Worm (Caenorhabditis elegans) whole organism, early embryonic: ENCODE measurements around the gene W06A7.2.

Source experiments
- B0310.2 ChIP-seq: sonication (generic microtip); optimal IDR thresholded peaks from 2 replicates; lab custom pipeline; 2016; ENCODE audit warnings: mild to moderate bottlenecking, missing genetic modification characterization, missing compliant biosample characterization
- F13C5.2 ChIP-seq: sonication (generic microtip); optimal IDR thresholded peaks from 2 replicates; lab custom pipeline; 2017; ENCODE audit warnings: mild to moderate bottlenecking, missing genetic modification characterization, inconsistent platforms, missing compliant biosample characterization
- aly-1 ChIP-seq: sonication (generic microtip); optimal IDR thresholded peaks from 2 replicates; lab custom pipeline; 2016; ENCODE audit warnings: missing genetic modification characterization, missing compliant biosample characterization
- ama-1 ChIP-seq: fragments of 150-350 bp; optimal IDR thresholded peaks from 2 replicates; lab custom pipeline; 2014
- ceh-13 ChIP-seq: fragments of 200-800 bp; sonication (Bioruptor generic); optimal IDR thresholded peaks from 2 replicates; lab custom pipeline; 2018; ENCODE audit warnings: mild to moderate bottlenecking, missing genetic modification characterization, missing compliant biosample characterization
- ceh-36 ChIP-seq: sonication (generic microtip); optimal IDR thresholded peaks from 2 replicates; lab custom pipeline; 2016; ENCODE audit warnings: missing genetic modification characterization, inconsistent platforms, missing compliant biosample characterization
- ets-7 ChIP-seq: sonication (generic microtip); optimal IDR thresholded peaks from 2 replicates; lab custom pipeline; 2016; ENCODE audit warnings: missing genotype, missing genetic modification characterization, missing compliant biosample characterization
- flt-1 ChIP-seq: fragments of 200-800 bp; sonication (Bioruptor generic); IDR thresholded peaks from 2 replicates; pipeline ENCODE4 v1.3.6; 2022; ENCODE audit warnings: missing genetic modification characterization, missing compliant biosample characterization
- hmbx-1 ChIP-seq: sonication (generic microtip); optimal IDR thresholded peaks from 2 replicates; lab custom pipeline; 2016; ENCODE audit warnings: mild to moderate bottlenecking, missing genetic modification characterization, missing compliant biosample characterization
- hmg-4 ChIP-seq: fragments of 200-800 bp; sonication (Bioruptor generic); optimal IDR thresholded peaks from 2 replicates; lab custom pipeline; 2018; ENCODE audit warnings: mild to moderate bottlenecking, missing genetic modification characterization, missing compliant biosample characterization
- hnd-1 ChIP-seq: sonication (generic microtip); optimal IDR thresholded peaks from 2 replicates; lab custom pipeline; 2016; ENCODE audit warnings: missing genetic modification characterization, missing compliant biosample characterization
- pes-1 ChIP-seq: fragments of 200-800 bp; sonication (Bioruptor generic); IDR thresholded peaks from 2 replicates; pipeline ENCODE4 v1.3.6; 2022; ENCODE audit warnings: missing genetic modification reagents, missing genetic modification characterization, missing compliant biosample characterization
- scrt-1 ChIP-seq: fragments of 200-800 bp; sonication (Bioruptor generic); IDR thresholded peaks from 2 replicates; pipeline ENCODE4 v1.3.6; 2022; ENCODE audit warnings: missing genetic modification characterization, missing compliant biosample characterization
- sea-1 ChIP-seq: fragments of 200-800 bp; sonication (Bioruptor generic); conservative IDR thresholded peaks from 2 replicates; pipeline ENCODE4 v1.3.6; 2022; ENCODE audit warnings: missing genetic modification characterization, missing compliant biosample characterization
- tbx-11 ChIP-seq: fragments of 200-800 bp; sonication (Bioruptor generic); IDR thresholded peaks from 2 replicates; pipeline ENCODE4 v1.3.6; 2022; ENCODE audit warnings: missing genetic modification characterization, missing compliant biosample characterization
- tbx-37 ChIP-seq: fragments of 200-800 bp; sonication (Bioruptor generic); conservative IDR thresholded peaks from 2 replicates; pipeline ENCODE4 v1.3.6; 2022; ENCODE audit warnings: missing genetic modification reagents, missing genetic modification characterization, missing compliant biosample characterization
- tra-4 ChIP-seq: sonication (generic microtip); optimal IDR thresholded peaks from 2 replicates; lab custom pipeline; 2017; ENCODE audit warnings: missing genetic modification characterization, missing compliant biosample characterization

Gene W06A7.2

ce11 chrV:14832789-14833187, 11.1 kb downstream of the W06A7.2 start:
- TF ChIP-seq sea-1 (GFP tag; lab: Robert Waterston, UW): no peak
- no peak for TF ChIP-seq scrt-1
- no peak for TF ChIP-seq hnd-1 (tag; lab: Kevin White, UChicago)
- TF ChIP-seq hmg-4: no peak
- no peak for TF ChIP-seq hmbx-1 (tag; lab: Kevin White, UChicago)
- TF ChIP-seq ceh-13 (GFP tag; lab: Kevin White, UChicago): no peak
- no peak for TF ChIP-seq pes-1
- TF ChIP-seq tra-4: no peak
- no peak for TF ChIP-seq aly-1 (tag; lab: Kevin White, UChicago)
- no peak for TF ChIP-seq flt-1 (GFP tag; lab: Robert Waterston, UW)
- TF ChIP-seq B0310.2 (tag; lab: Kevin White, UChicago): no peak
- TF ChIP-seq tbx-11: no peak
- TF ChIP-seq F13C5.2 (tag; lab: Kevin White, UChicago): no peak
- no peak for TF ChIP-seq ceh-36 (tag; lab: Kevin White, UChicago)
- no peak for TF ChIP-seq tbx-37
- TF ChIP-seq ama-1 (lab: Kevin White, UChicago): no peak
- TF ChIP-seq ets-7 (tag; lab: Kevin White, UChicago): no peak

DNA sequence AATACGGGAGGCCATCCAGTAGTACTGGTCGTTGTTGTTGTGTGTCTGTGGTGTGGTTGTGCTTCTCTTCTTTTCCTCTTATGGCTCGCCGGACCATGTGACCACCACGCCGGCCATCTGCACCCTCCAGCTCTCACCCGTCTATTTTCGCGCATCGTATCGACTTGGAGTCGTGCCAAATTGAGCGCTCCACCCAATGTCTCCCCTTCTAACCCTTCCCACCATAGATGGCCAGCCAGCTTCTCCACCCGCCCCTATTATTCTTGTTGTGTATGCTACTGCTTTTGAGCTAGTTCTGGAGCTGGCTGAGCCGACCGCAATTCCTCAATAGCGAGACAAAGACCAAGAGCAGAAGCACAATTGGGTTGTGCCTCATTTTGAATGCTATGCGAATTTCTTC, 11.6 kb downstream of the W06A7.2 start:
- no peak for TF ChIP-seq ceh-13 (GFP tag; lab: Kevin White, UChicago)
- no peak for TF ChIP-seq tbx-37
- TF ChIP-seq scrt-1: no peak
- no peak for TF ChIP-seq ets-7 (tag; lab: Kevin White, UChicago)
- TF ChIP-seq flt-1 (GFP tag; lab: Robert Waterston, UW): no peak
- no peak for TF ChIP-seq pes-1
- TF ChIP-seq ama-1 (lab: Kevin White, UChicago): no peak
- TF ChIP-seq hmg-4: peak; percentile 25
- TF ChIP-seq tra-4: no peak
- TF ChIP-seq B0310.2 (tag; lab: Kevin White, UChicago): no peak
- TF ChIP-seq aly-1 (tag; lab: Kevin White, UChicago): peak; percentile 39
- TF ChIP-seq hnd-1 (tag; lab: Kevin White, UChicago): no peak
- TF ChIP-seq ceh-36 (tag; lab: Kevin White, UChicago): no peak
- no peak for TF ChIP-seq sea-1 (GFP tag; lab: Robert Waterston, UW)
- peak; percentile 24 for TF ChIP-seq F13C5.2 (tag; lab: Kevin White, UChicago)
- TF ChIP-seq hmbx-1 (tag; lab: Kevin White, UChicago): no peak
- TF ChIP-seq tbx-11: no peak

ce11 chrV:14835075-14835991, 13.7 kb downstream of the W06A7.2 start:
- TF ChIP-seq ets-7 (tag; lab: Kevin White, UChicago) (no peak), flt-1 (GFP tag; lab: Robert Waterston, UW) (no peak), pes-1 (no peak), sea-1 (GFP tag; lab: Robert Waterston, UW) (no peak), hmbx-1 (tag; lab: Kevin White, UChicago) (no peak)

ce11 chrV:14838130-14838529, 16.5 kb downstream of the W06A7.2 start:
- TF ChIP-seq tra-4 (no peak), hnd-1 (tag; lab: Kevin White, UChicago) (no peak), hmbx-1 (tag; lab: Kevin White, UChicago) (no peak), sea-1 (GFP tag; lab: Robert Waterston, UW) (no peak), B0310.2 (tag; lab: Kevin White, UChicago) (no peak), aly-1 (tag; lab: Kevin White, UChicago) (no peak), ceh-36 (tag; lab: Kevin White, UChicago) (no peak), hmg-4 (no peak), tbx-11 (no peak), ceh-13 (GFP tag; lab: Kevin White, UChicago) (no peak), scrt-1 (no peak), ets-7 (tag; lab: Kevin White, UChicago) (no peak), ama-1 (lab: Kevin White, UChicago) (no peak), pes-1 (no peak)

DNA sequence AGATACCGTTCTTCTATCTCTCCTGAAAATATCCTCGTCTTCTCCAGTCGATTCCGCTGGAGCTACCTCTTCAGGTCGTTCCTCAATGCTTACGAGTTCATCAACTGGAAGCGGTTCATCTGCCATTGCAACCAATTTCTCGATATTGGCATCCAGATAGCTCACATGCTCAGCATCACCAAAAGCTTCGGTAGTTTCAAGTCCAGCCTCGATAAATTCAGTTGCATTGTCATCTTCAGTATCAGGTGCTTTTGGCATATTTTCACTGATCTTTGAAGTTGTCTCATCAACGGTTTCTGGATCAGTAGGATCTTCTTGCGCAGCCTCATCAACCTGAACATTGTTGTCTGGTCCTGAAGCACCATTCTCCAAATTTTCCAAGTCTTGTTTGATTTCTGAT, 20.0 kb downstream of the W06A7.2 start:
- TF ChIP-seq ceh-36 (tag; lab: Kevin White, UChicago): no peak
- no peak for TF ChIP-seq hmg-4
- no peak for TF ChIP-seq B0310.2 (tag; lab: Kevin White, UChicago)
- TF ChIP-seq aly-1 (tag; lab: Kevin White, UChicago): no peak
- TF ChIP-seq hmbx-1 (tag; lab: Kevin White, UChicago): no peak

ce11 chrV:14847291-14847915, 25.8 kb downstream of the W06A7.2 start, which contains the start of gene ret-1:
Gene ret-1 (minus strand): TSS chrV:14847413.
- TF ChIP-seq tbx-37: 0 out of 2 replicates have a peak, but pooled peaks have one; percentile 11
- no peak for TF ChIP-seq B0310.2 (tag; lab: Kevin White, UChicago)

DNA sequence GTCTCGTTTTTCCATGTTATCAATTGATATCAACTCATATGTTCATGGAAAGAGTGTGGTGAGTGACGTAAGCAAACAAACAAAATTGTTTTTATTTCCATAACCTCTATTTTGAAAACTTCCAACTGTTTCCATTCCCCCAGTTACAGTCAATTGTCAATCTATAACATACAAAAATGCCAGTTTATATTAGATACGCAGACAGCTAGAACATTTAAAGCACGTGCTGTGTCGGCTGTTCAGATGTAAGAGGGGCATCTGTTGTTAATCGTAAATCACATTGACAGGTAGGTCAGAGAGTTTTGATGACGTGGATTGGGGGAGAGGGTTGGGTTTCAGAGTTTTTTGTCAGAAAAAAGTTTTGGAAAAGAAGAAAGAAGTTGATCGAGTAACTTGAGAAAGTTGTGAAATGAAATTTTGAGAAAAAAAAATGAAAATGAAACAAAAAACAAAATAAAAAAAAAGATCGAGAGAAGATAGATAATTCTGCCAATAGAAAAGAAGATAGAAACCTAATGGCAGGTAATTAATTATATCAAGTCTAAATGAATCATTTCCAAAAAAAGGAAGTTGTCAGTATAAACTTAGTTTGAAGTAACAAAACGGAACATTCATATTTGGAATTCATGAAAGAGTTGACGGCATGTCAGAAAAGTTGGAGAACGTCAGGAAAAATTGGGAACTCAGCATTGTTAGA, 27.0 kb downstream of the W06A7.2 start:
- TF ChIP-seq hnd-1 (tag; lab: Kevin White, UChicago) (no peak), sea-1 (GFP tag; lab: Robert Waterston, UW) (no peak), ceh-36 (tag; lab: Kevin White, UChicago) (no peak), scrt-1 (no peak), ets-7 (tag; lab: Kevin White, UChicago) (no peak), hmg-4 (no peak), B0310.2 (tag; lab: Kevin White, UChicago) (no peak), tbx-37 (no peak), hmbx-1 (tag; lab: Kevin White, UChicago) (no peak), aly-1 (tag; lab: Kevin White, UChicago) (no peak), pes-1 (no peak), tbx-11 (no peak)
